Worm (Caenorhabditis elegans) whole organism, L4/young adult: ENCODE data around the gene T26C5.2.

ENCODE experiments used
- W03F9.2 ChIP-seq: fragments of 150-350 bp; optimal IDR thresholded peaks from 2 replicates; lab custom pipeline; 2014; ENCODE audit warnings: missing biosample characterization, missing genetic modification characterization
- dao-5 ChIP-seq: sonication (generic microtip); optimal IDR thresholded peaks from 2 replicates; lab custom pipeline; 2016; ENCODE audit warnings: missing genotype, missing genetic modification characterization, moderate library complexity, missing compliant biosample characterization
- him-1 ChIP-seq: sonication (generic microtip); optimal IDR thresholded peaks from 2 replicates; lab custom pipeline; 2016; ENCODE audit warnings: missing genotype, missing genetic modification reagents, missing genetic modification characterization, missing compliant biosample characterization

DNA sequence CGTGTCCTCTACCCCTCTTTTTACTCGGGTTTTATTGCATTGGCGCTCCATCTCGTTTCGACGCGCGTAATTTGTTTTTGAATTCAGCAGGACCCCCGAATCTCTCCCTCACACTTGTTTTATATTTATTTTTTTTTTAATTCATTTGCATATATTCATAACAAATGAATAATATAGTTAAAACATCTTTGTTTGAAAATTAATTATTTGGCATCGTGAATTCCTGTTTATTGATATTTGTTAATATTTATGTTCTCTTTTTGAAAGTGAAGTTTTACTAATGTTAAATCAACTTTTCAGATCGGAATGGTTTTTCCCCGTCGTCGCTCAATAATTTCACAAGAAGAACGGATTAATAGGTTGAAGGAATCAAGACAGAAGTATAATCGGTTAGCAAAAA is 10.1 kb upstream of the T26C5.2 start, which contains the start of gene ZK1067.3:
- TF ChIP-seq dao-5 (no peak), W03F9.2 (no peak), him-1 (tag; lab: Kevin White, UChicago) (no peak)
